Fruit fly (Drosophila melanogaster): ENCODE data around the gene CG11601.

CG11601 gene

DNA sequence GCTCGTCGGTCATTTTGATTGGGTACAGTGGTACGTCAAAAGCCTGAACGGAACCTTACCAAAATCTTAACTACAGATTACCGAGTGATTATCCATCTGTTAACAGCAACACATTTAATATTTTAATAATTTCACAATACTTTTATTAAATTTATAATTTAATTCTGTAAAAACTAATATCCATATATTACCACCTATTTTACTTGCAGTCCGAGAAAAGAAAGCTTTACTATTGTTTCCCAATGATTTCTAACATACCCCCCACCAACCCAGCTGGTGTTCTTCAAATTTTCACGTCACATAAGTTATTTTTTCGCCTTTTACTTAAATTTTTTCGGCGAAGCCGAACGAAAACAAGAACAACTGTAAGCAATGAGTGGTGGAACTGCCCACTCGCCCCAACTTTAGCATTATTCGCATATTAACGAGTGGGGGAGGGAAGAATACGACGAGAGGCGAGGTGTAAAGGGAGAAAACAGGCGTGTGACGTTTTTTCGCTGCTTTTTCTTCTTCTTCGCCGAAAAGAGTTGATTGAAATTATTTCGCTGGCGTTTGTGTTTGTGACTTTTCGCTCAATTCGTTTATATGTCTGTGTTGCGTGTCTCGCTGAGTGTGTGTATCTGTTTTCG lies 35.1 kb downstream of the CG11601 start (continued):
- TF ChIP-seq Scr (GFP tag; IDR thresholded peaks at IDR 0.05; ENCODE audit: partially characterized antibody) (no peak), nmo (GFP tag; optimal IDR thresholded peaks at IDR 0.05) (peak; percentile 40), kni (GFP tag; optimal IDR thresholded peaks at IDR 0.05) (no peak), rib (GFP tag; IDR thresholded peaks at IDR 0.05) (peak; percentile 82), hb (GFP tag; IDR thresholded peaks at IDR 0.05; ENCODE audit: partially characterized antibody) (no peak), grn (GFP tag; optimal IDR thresholded peaks at IDR 0.05) (no peak), Dp (GFP tag; optimal IDR thresholded peaks at IDR 0.05) (no peak), CG13287 (GFP tag; IDR thresholded peaks at IDR 0.05; ENCODE audit: partially characterized antibody) (0 out of 2 replicates have a peak, but pooled peaks have one; percentile 7), Fer1 (GFP tag; optimal IDR thresholded peaks at IDR 0.05) (peak; percentile 69), tap (tag; optimal IDR thresholded peaks at IDR 0.05) (peak; percentile 49), CG4360 (GFP tag; IDR thresholded peaks at IDR 0.05) (no peak; the same call in 1 of the 2 replicates), mld (GFP tag; IDR thresholded peaks at IDR 0.05; ENCODE audit: partially characterized antibody) (no peak), CG8924 (tag; optimal IDR thresholded peaks at IDR 0.05) (peak; percentile 53), Hr39 (optimal IDR thresholded peaks at IDR 0.05) (no peak), CG17359 (tag; optimal IDR thresholded peaks at IDR 0.05) (peak; percentile 54), da (GFP tag; optimal IDR thresholded peaks at IDR 0.05) (no peak), pho (GFP tag; optimal IDR thresholded peaks at IDR 0.05) (peak; percentile 5), CG17385 (GFP tag; optimal IDR thresholded peaks at IDR 0.05) (peak; percentile 80), CG1233 (GFP tag; optimal IDR thresholded peaks at IDR 0.05) (peak; percentile 41), lab (GFP tag; optimal IDR thresholded peaks at IDR 0.05) (peak; percentile 87), peb (GFP tag; IDR thresholded peaks at IDR 0.05) (no peak), CG3726 (GFP tag; IDR thresholded peaks at IDR 0.05) (no peak), dimm (GFP tag; IDR thresholded peaks at IDR 0.05) (no peak), CG8281 (tag; optimal IDR thresholded peaks at IDR 0.05) (peak; percentile 15), sc (optimal IDR thresholded peaks at IDR 0.05) (no peak), sc (GFP tag; optimal IDR thresholded peaks at IDR 0.05) (peak; percentile 0), CG13296 (GFP tag; optimal IDR thresholded peaks at IDR 0.05) (peak; percentile 58), CG32767 (GFP tag; IDR thresholded peaks at IDR 0.05) (no peak), tll (GFP tag; optimal IDR thresholded peaks at IDR 0.05) (no peak), Meics (GFP tag; optimal IDR thresholded peaks at IDR 0.05) (peak; percentile 84), CG15073 (GFP tag; optimal IDR thresholded peaks at IDR 0.05) (no peak), CG2116 (GFP tag; optimal IDR thresholded peaks at IDR 0.05) (no peak), cwo (GFP tag; optimal IDR thresholded peaks at IDR 0.05) (peak; percentile 85), CG9876 (GFP tag; optimal IDR thresholded peaks at IDR 0.05) (no peak), Nf-YB (GFP tag; optimal IDR thresholded peaks at IDR 0.05) (peak; percentile 51), CG6813 (GFP tag; optimal IDR thresholded peaks at IDR 0.05) (peak; percentile 59), CG7786 (GFP tag; optimal IDR thresholded peaks at IDR 0.05) (peak; percentile 39), CG32772 (GFP tag; IDR thresholded peaks at IDR 0.05) (peak; percentile 47; the same call in 1 of the 2 replicates), inv (GFP tag; IDR thresholded peaks at IDR 0.05; ENCODE audit: partially characterized antibody) (no peak), Ets65A (GFP tag) (peak; percentile 73), Hr3 (GFP tag; optimal IDR thresholded peaks at IDR 0.05) (peak; percentile 33), CG14710 (tag; optimal IDR thresholded peaks at IDR 0.05) (peak; percentile 12), CG14667 (GFP tag; IDR thresholded peaks at IDR 0.05) (no peak), CG10209 (GFP tag; optimal IDR thresholded peaks at IDR 0.05) (peak; percentile 42), CG30403 (GFP tag; optimal IDR thresholded peaks at IDR 0.05) (peak; percentile 56), maf-S (GFP tag; optimal IDR thresholded peaks at IDR 0.05) (no peak), Optix (GFP tag; IDR thresholded peaks at IDR 0.05) (no peak), dmrt99B (tag; optimal IDR thresholded peaks at IDR 0.05) (peak; percentile 59), CG15696 (tag; optimal IDR thresholded peaks at IDR 0.05) (peak; percentile 15), disco-r (GFP tag; optimal IDR thresholded peaks at IDR 0.05) (peak; percentile 13)

Measured in whole organism, embryonic.